Worm (Caenorhabditis elegans) whole organism, young adult: ENCODE data around the gene parn-2.

ENCODE experiments used
- B0019.2 ChIP-seq: fragments of 200-800 bp; sonication (Bioruptor generic); conservative IDR thresholded peaks from 2 replicates; pipeline ENCODE4 v1.3.6; 2022; ENCODE audit warnings: missing genetic modification reagents, missing genetic modification characterization, missing compliant biosample characterization
- C06A6.2 ChIP-seq: fragments of 200-800 bp; sonication (Bioruptor generic); conservative IDR thresholded peaks from 2 replicates; pipeline ENCODE4 v1.3.6; 2022; ENCODE audit warnings: missing genetic modification characterization, missing compliant biosample characterization
- C17E4.6 ChIP-seq: fragments of 200-800 bp; sonication (Bioruptor generic); IDR thresholded peaks from 2 replicates; pipeline ENCODE4 v1.3.6; 2022; ENCODE audit warnings: missing genetic modification reagents, missing genetic modification characterization, missing compliant biosample characterization
- D2030.7 ChIP-seq: fragments of 200-800 bp; sonication (Bioruptor generic); IDR thresholded peaks from 2 replicates; pipeline ENCODE4 v1.3.6; 2022; ENCODE audit warnings: missing genetic modification reagents, missing genetic modification characterization, missing compliant biosample characterization
- F23B12.7 ChIP-seq: sonication (generic microtip); optimal IDR thresholded peaks from 2 replicates; lab custom pipeline; 2017; ENCODE audit warnings: missing genetic modification characterization, mild to moderate bottlenecking, missing compliant biosample characterization, antibody characterized with exemption, moderate library complexity; ENCODE audit not compliant: insufficient read depth
- F49E8.2 ChIP-seq: sonication (generic microtip); optimal IDR thresholded peaks from 3 replicates; lab custom pipeline; 2017; ENCODE audit warnings: missing genetic modification characterization, mild to moderate bottlenecking, missing compliant biosample characterization, antibody characterized with exemption, moderate library complexity; ENCODE audit not compliant: insufficient read depth
- F57C9.4 ChIP-seq: sonication (generic microtip); optimal IDR thresholded peaks from 2 replicates; lab custom pipeline; 2017; ENCODE audit warnings: mild to moderate bottlenecking, missing genetic modification characterization, missing compliant biosample characterization
- K11D2.4 ChIP-seq: fragments of 200-800 bp; sonication (Bioruptor generic); IDR thresholded peaks from 2 replicates; pipeline ENCODE4 v1.3.6; 2022; ENCODE audit warnings: missing genetic modification reagents, missing genetic modification characterization, missing compliant biosample characterization
- T07F8.4 ChIP-seq: sonication (generic microtip); optimal IDR thresholded peaks from 2 replicates; lab custom pipeline; 2016; ENCODE audit warnings: mild to moderate bottlenecking, missing genetic modification characterization, moderate library complexity, missing compliant biosample characterization
- T26A5.8 ChIP-seq: sonication (generic microtip); optimal IDR thresholded peaks from 2 replicates; lab custom pipeline; 2016; ENCODE audit warnings: missing genetic modification characterization, missing compliant biosample characterization
- Y53F4B.3 ChIP-seq: fragments of 200-800 bp; sonication (Bioruptor generic); IDR thresholded peaks from 2 replicates; pipeline ENCODE4 v1.3.6; 2022; ENCODE audit warnings: missing genetic modification reagents, missing genetic modification characterization, missing compliant biosample characterization
- Y56A3A.18 ChIP-seq: fragments of 200-800 bp; sonication (Bioruptor generic); IDR thresholded peaks from 2 replicates; pipeline ENCODE4 v1.3.6; 2022; ENCODE audit warnings: missing genetic modification reagents, missing genetic modification characterization, missing compliant biosample characterization
- Y79H2A.3 ChIP-seq: fragments of 200-800 bp; sonication (Bioruptor generic); conservative IDR thresholded peaks from 2 replicates; pipeline ENCODE4 v1.3.6; 2022; ENCODE audit warnings: missing genetic modification reagents, missing genetic modification characterization, missing compliant biosample characterization
- attf-6 ChIP-seq: fragments of 200-800 bp; sonication (Bioruptor generic); IDR thresholded peaks from 2 replicates; pipeline ENCODE4 v1.3.6; 2022; ENCODE audit warnings: missing genetic modification reagents, missing genetic modification characterization, missing compliant biosample characterization
- bed-1 ChIP-seq: fragments of 200-800 bp; sonication (Bioruptor generic); IDR thresholded peaks from 2 replicates; pipeline ENCODE4 v1.3.6; 2022; ENCODE audit warnings: missing genetic modification reagents, missing genetic modification characterization, missing compliant biosample characterization
- bed-2 ChIP-seq: fragments of 200-800 bp; sonication (Bioruptor generic); IDR thresholded peaks from 2 replicates; pipeline ENCODE4 v1.3.6; 2022; ENCODE audit warnings: missing genetic modification reagents, missing genetic modification characterization, missing compliant biosample characterization
- cebp-2 ChIP-seq: fragments of 200-800 bp; sonication (Bioruptor generic); IDR thresholded peaks from 2 replicates; pipeline ENCODE4 v1.3.6; 2022; ENCODE audit warnings: missing genetic modification characterization, missing compliant biosample characterization
- ceh-100 ChIP-seq: fragments of 200-800 bp; sonication (Bioruptor generic); IDR thresholded peaks from 2 replicates; pipeline ENCODE4 v1.3.6; 2022; ENCODE audit warnings: missing genetic modification reagents, missing genetic modification characterization, missing compliant biosample characterization
- ceh-27 ChIP-seq: fragments of 200-800 bp; sonication (Bioruptor generic); optimal IDR thresholded peaks from 2 replicates; lab custom pipeline; 2018; ENCODE audit warnings: mild to moderate bottlenecking, missing genetic modification characterization, moderate library complexity, missing compliant biosample characterization
- ceh-58 ChIP-seq: fragments of 200-800 bp; sonication (Bioruptor generic); IDR thresholded peaks from 2 replicates; pipeline ENCODE4 v1.3.6; 2022; ENCODE audit warnings: missing genetic modification characterization, missing compliant biosample characterization
- ceh-79 ChIP-seq: sonication (generic microtip); optimal IDR thresholded peaks from 2 replicates; lab custom pipeline; 2017; ENCODE audit warnings: mild to moderate bottlenecking, missing genetic modification characterization, missing compliant biosample characterization
- ceh-91 ChIP-seq: fragments of 200-800 bp; sonication (Bioruptor generic); IDR thresholded peaks from 2 replicates; pipeline ENCODE4 v1.3.6; 2022; ENCODE audit warnings: missing genetic modification reagents, missing genetic modification characterization, missing compliant biosample characterization
- dpl-1 ChIP-seq: fragments of 150-350 bp; optimal IDR thresholded peaks from 2 replicates; lab custom pipeline; 2014; ENCODE audit warnings: missing biosample characterization, missing genetic modification reagents, missing genetic modification characterization
- egl-44 ChIP-seq: fragments of 200-800 bp; sonication (Bioruptor generic); IDR thresholded peaks from 2 replicates; pipeline ENCODE4 v1.3.6; 2022; ENCODE audit warnings: missing genetic modification reagents, missing genetic modification characterization, missing compliant biosample characterization
- ekl-4 ChIP-seq: fragments of 200-800 bp; sonication (Bioruptor generic); IDR thresholded peaks from 2 replicates; pipeline ENCODE4 v1.3.6; 2022; ENCODE audit warnings: missing genetic modification reagents, missing genetic modification characterization, missing compliant biosample characterization
- ets-4 ChIP-seq: fragments of 200-800 bp; sonication (Bioruptor generic); optimal IDR thresholded peaks from 2 replicates; lab custom pipeline; 2018; ENCODE audit warnings: mild to moderate bottlenecking, missing genetic modification characterization, missing compliant biosample characterization
- hsf-1 ChIP-seq: fragments of 200-800 bp; sonication (Bioruptor generic); IDR thresholded peaks from 2 replicates; pipeline ENCODE4 v1.3.6; 2022; ENCODE audit warnings: missing genetic modification reagents, missing genetic modification characterization, missing compliant biosample characterization
- lin-54 ChIP-seq: fragments of 200-800 bp; sonication (Bioruptor generic); optimal IDR thresholded peaks from 2 replicates; lab custom pipeline; 2018; ENCODE audit warnings: mild to moderate bottlenecking, missing genetic modification characterization, missing compliant biosample characterization
- lir-1 ChIP-seq: fragments of 200-800 bp; sonication (Bioruptor generic); conservative IDR thresholded peaks from 2 replicates; pipeline ENCODE4 v1.3.6; 2022; ENCODE audit warnings: missing genetic modification reagents, missing genetic modification characterization, missing compliant biosample characterization
- lsy-27 ChIP-seq: sonication (generic microtip); optimal IDR thresholded peaks from 2 replicates; lab custom pipeline; 2017; ENCODE audit warnings: missing genetic modification characterization, mild to moderate bottlenecking, missing compliant biosample characterization, antibody characterized with exemption, missing genotype, borderline replicate concordance; ENCODE audit not compliant: insufficient read depth
- madf-8 ChIP-seq: fragments of 200-800 bp; sonication (Bioruptor generic); conservative IDR thresholded peaks from 2 replicates; pipeline ENCODE4 v1.3.6; 2022; ENCODE audit warnings: missing genetic modification reagents, missing genetic modification characterization, missing compliant biosample characterization
- mcd-1 ChIP-seq: fragments of 200-800 bp; sonication (Bioruptor generic); IDR thresholded peaks from 2 replicates; pipeline ENCODE4 v1.3.6; 2022; ENCODE audit warnings: missing genetic modification reagents, missing genetic modification characterization, missing compliant biosample characterization
- mes-4 ChIP-seq: sonication (generic microtip); optimal IDR thresholded peaks from 2 replicates; lab custom pipeline; 2016; ENCODE audit warnings: missing genotype, missing genetic modification characterization, missing compliant biosample characterization
- mxl-1 ChIP-seq: sonication (generic microtip); optimal IDR thresholded peaks from 2 replicates; lab custom pipeline; 2016; ENCODE audit warnings: missing genetic modification characterization, missing compliant biosample characterization
- nfya-2 ChIP-seq: fragments of 200-800 bp; sonication (Bioruptor generic); IDR thresholded peaks from 2 replicates; pipeline ENCODE4 v1.3.6; 2022; ENCODE audit warnings: missing genetic modification reagents, missing genetic modification characterization, missing compliant biosample characterization
- nfyb-1 ChIP-seq: fragments of 200-800 bp; sonication (Bioruptor generic); IDR thresholded peaks from 2 replicates; pipeline ENCODE4 v1.3.6; 2022; ENCODE audit warnings: missing genetic modification reagents, missing genetic modification characterization, missing compliant biosample characterization
- nhr-80 ChIP-seq: sonication (generic microtip); optimal IDR thresholded peaks from 2 replicates; lab custom pipeline; 2016; ENCODE audit warnings: missing genetic modification characterization, missing compliant biosample characterization
- pha-4 ChIP-seq: fragments of 150-350 bp; sonication (generic microtip); optimal IDR thresholded peaks from 2 replicates; lab custom pipeline; 2014; ENCODE audit warnings: missing biosample characterization, missing genetic modification reagents, missing genetic modification characterization
- rec-8 ChIP-seq, 2 experiments: sonication (generic microtip); optimal IDR thresholded peaks; 2 replicates each; lab custom pipeline; 2016; ENCODE audit warnings: mild to moderate bottlenecking in 2 of 2, missing genetic modification characterization in 2 of 2, missing genetic modification reagents in 2 of 2, missing genotype in 2 of 2, missing biosample characterization in 1 of 2, missing compliant biosample characterization in 1 of 2, moderate library complexity in 1 of 2
- repo-1 ChIP-seq: sonication (generic microtip); optimal IDR thresholded peaks from 2 replicates; lab custom pipeline; 2017; ENCODE audit warnings: mild to moderate bottlenecking, missing genetic modification characterization, missing compliant biosample characterization
- sdz-38 ChIP-seq: sonication (generic microtip); optimal IDR thresholded peaks from 2 replicates; lab custom pipeline; 2016; ENCODE audit warnings: missing genotype, missing genetic modification characterization, missing compliant biosample characterization
- snpc-1.3 ChIP-seq: sonication (generic microtip); optimal IDR thresholded peaks from 2 replicates; lab custom pipeline; 2017; ENCODE audit warnings: missing genetic modification characterization, mild to moderate bottlenecking, missing compliant biosample characterization, antibody characterized with exemption, moderate library complexity, missing genotype, missing genetic modification reagents; ENCODE audit not compliant: insufficient read depth
- somi-1 ChIP-seq: fragments of 200-800 bp; sonication (Bioruptor generic); optimal IDR thresholded peaks from 2 replicates; lab custom pipeline; 2018; ENCODE audit warnings: mild to moderate bottlenecking, missing genetic modification characterization, missing compliant biosample characterization
- xnd-1 ChIP-seq: sonication (generic microtip); optimal IDR thresholded peaks from 2 replicates; lab custom pipeline; 2016; ENCODE audit warnings: missing genotype, missing genetic modification reagents, missing genetic modification characterization, missing compliant biosample characterization
- ztf-22 ChIP-seq: fragments of 200-800 bp; sonication (Bioruptor generic); optimal IDR thresholded peaks from 2 replicates; lab custom pipeline; 2018; ENCODE audit warnings: mild to moderate bottlenecking, missing genetic modification characterization, moderate library complexity, missing compliant biosample characterization
- ztf-25 ChIP-seq: fragments of 200-800 bp; sonication (Bioruptor generic); IDR thresholded peaks from 2 replicates; pipeline ENCODE4 v1.3.6; 2022; ENCODE audit warnings: missing genetic modification reagents, missing genetic modification characterization, missing compliant biosample characterization
- ztf-26 ChIP-seq: sonication (generic microtip); optimal IDR thresholded peaks from 2 replicates; lab custom pipeline; 2017; ENCODE audit warnings: missing genetic modification characterization, missing compliant biosample characterization
- ztf-3 ChIP-seq: fragments of 200-800 bp; sonication (Bioruptor generic); optimal IDR thresholded peaks from 2 replicates; lab custom pipeline; 2018; ENCODE audit warnings: mild to moderate bottlenecking, missing genetic modification characterization, missing compliant biosample characterization
- ztf-6 ChIP-seq: fragments of 200-800 bp; sonication (Bioruptor generic); IDR thresholded peaks from 2 replicates; pipeline ENCODE4 v1.3.6; 2022; ENCODE audit warnings: missing genetic modification reagents, missing genetic modification characterization, missing compliant biosample characterization

Gene parn-2

DNA sequence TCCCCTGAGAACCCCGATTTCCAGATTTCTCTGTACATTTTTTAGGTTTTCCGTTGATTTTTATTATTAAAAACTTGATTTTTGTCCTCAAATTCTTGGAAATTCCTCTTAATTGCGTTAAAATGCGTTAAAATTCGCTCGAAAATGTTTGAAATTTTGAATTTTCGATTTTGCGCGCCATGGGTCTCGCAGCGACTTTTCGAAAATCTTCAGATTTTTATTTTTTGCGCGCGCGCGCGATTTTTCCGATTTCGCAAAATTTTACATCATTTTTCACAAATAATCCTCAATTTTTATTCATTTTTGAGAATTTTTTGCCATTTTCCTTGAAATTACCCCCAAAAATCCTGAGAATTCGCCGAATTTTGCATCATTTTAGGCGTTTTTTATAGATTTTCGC, 27.6 kb upstream of the parn-2 start (continued):
- TF ChIP-seq egl-44 = no peak
- 0 out of 2 replicates have a peak, but pooled peaks have one; percentile 24 for TF ChIP-seq ceh-100
- TF ChIP-seq T07F8.4 (tag; lab: Kevin White, UChicago) = no peak
- no peak for TF ChIP-seq nfya-2 (GFP tag; lab: Robert Waterston, UW)
- TF ChIP-seq repo-1 (tag; lab: Kevin White, UChicago) = no peak
- no peak for TF ChIP-seq ceh-79 (tag; lab: Kevin White, UChicago)
- no peak for TF ChIP-seq C06A6.2 (GFP tag; lab: Robert Waterston, UW)
- no peak for TF ChIP-seq ztf-3 (GFP tag; lab: Kevin White, UChicago)
- TF ChIP-seq T26A5.8 (tag; lab: Kevin White, UChicago) = no peak
- no peak for TF ChIP-seq sdz-38 (tag; lab: Kevin White, UChicago)
- TF ChIP-seq ztf-25 (GFP tag; lab: Robert Waterston, UW) = no peak
- TF ChIP-seq mcd-1 (GFP tag; lab: Robert Waterston, UW) = peak; percentile 54
- TF ChIP-seq ceh-27 (GFP tag; lab: Kevin White, UChicago) = no peak
- TF ChIP-seq dpl-1 (GFP tag; lab: Kevin White, UChicago) = peak; percentile 81
- TF ChIP-seq Y79H2A.3 (GFP tag; lab: Robert Waterston, UW) = peak; percentile 71; the same call in 1 of the 2 replicates
- no peak for TF ChIP-seq mes-4 (tag; lab: Kevin White, UChicago)
- TF ChIP-seq F23B12.7 = no peak
- TF ChIP-seq snpc-1.3 = peak; percentile 33
- no peak for TF ChIP-seq F57C9.4
- TF ChIP-seq D2030.7 (GFP tag; lab: Robert Waterston, UW) = peak; percentile 92
- TF ChIP-seq nhr-80 (tag; lab: Kevin White, UChicago) = no peak
- TF ChIP-seq bed-1 (GFP tag; lab: Robert Waterston, UW) = no peak
- no peak for TF ChIP-seq ets-4 (GFP tag; lab: Kevin White, UChicago)
- peak; percentile 27 for TF ChIP-seq F49E8.2
- peak; percentile 77 for TF ChIP-seq hsf-1
- TF ChIP-seq B0019.2 (GFP tag; lab: Robert Waterston, UW) = peak; percentile 71
- TF ChIP-seq lin-54 = peak; percentile 88
- TF ChIP-seq xnd-1 = peak; percentile 90
- TF ChIP-seq Y53F4B.3 = no peak
- TF ChIP-seq K11D2.4 = no peak
- no peak for TF ChIP-seq ceh-58 (GFP tag; lab: Robert Waterston, UW)
- TF ChIP-seq lsy-27 (tag; lab: Kevin White, UChicago) = no peak
- no peak for TF ChIP-seq C17E4.6 (GFP tag; lab: Robert Waterston, UW)
- TF ChIP-seq bed-2 (GFP tag; lab: Robert Waterston, UW) = no peak
- peak; percentile 94 for TF ChIP-seq ceh-91 (GFP tag; lab: Robert Waterston, UW)
- TF ChIP-seq Y56A3A.18 (GFP tag; lab: Robert Waterston, UW) = no peak
- TF ChIP-seq pha-4 (tag; lab: Kevin White, UChicago) = no peak
- no peak for TF ChIP-seq ztf-26 (tag; lab: Kevin White, UChicago)
- no peak for TF ChIP-seq cebp-2 (GFP tag; lab: Robert Waterston, UW)
- TF ChIP-seq madf-8 (GFP tag; lab: Robert Waterston, UW) = peak; percentile 94
- TF ChIP-seq mxl-1 = no peak
- TF ChIP-seq ztf-6 (GFP tag; lab: Robert Waterston, UW) = no peak
- TF ChIP-seq ekl-4 (GFP tag; lab: Robert Waterston, UW) = 0 out of 2 replicates have a peak, but pooled peaks have one; percentile 29
- TF ChIP-seq somi-1 (GFP tag; lab: Kevin White, UChicago) = no peak
- TF ChIP-seq lir-1 = no peak
- TF ChIP-seq nfyb-1 (GFP tag; lab: Robert Waterston, UW) = no peak
- TF ChIP-seq ztf-22 (GFP tag; lab: Kevin White, UChicago) = no peak
- no peak for TF ChIP-seq attf-6 (GFP tag; lab: Robert Waterston, UW)
- TF ChIP-seq rec-8 (tag; optimal IDR thresholded peaks at IDR 0.05; lab: Kevin White, UChicago) = no peak
